Fruit fly (Drosophila melanogaster): ENCODE measurements around the gene Gk1.

Gene Gk1

dm6 chr3L:217480-218118 is 12.0 kb upstream of the Gk1 start, which contains the start of gene CG13877:
CG13877 (plus strand) TSS chr3L:218068.
- TF ChIP-seq CG8478 (optimal IDR thresholded peaks at IDR 0.05) (no peak), pan (optimal IDR thresholded peaks at IDR 0.05) (no peak), psq (optimal IDR thresholded peaks at IDR 0.05) (no peak), Dll (optimal IDR thresholded peaks at IDR 0.05) (no peak), EcR (GFP tag; optimal IDR thresholded peaks at IDR 0.05) (no peak), usp (GFP tag; optimal IDR thresholded peaks at IDR 0.05) (no peak)

dm6 chr3L:216325-216724 is 10.7 kb upstream of the Gk1 start, which contains the start of gene Kaz1-ORFB:
Kaz1-ORFB (plus strand) TSS chr3L:216625.
- no peak for TF ChIP-seq CG8478 (optimal IDR thresholded peaks at IDR 0.05)
- TF ChIP-seq Dll (optimal IDR thresholded peaks at IDR 0.05) = no peak
- no peak for TF ChIP-seq psq (optimal IDR thresholded peaks at IDR 0.05)
- TF ChIP-seq pan (optimal IDR thresholded peaks at IDR 0.05) = no peak
- no peak for TF ChIP-seq usp (GFP tag; optimal IDR thresholded peaks at IDR 0.05)
- no peak for TF ChIP-seq EcR (GFP tag; optimal IDR thresholded peaks at IDR 0.05)

- TF ChIP-seq usp (GFP tag; optimal IDR thresholded peaks at IDR 0.05) = no peak
- TF ChIP-seq psq (optimal IDR thresholded peaks at IDR 0.05) = no peak
- no peak for TF ChIP-seq EcR (GFP tag; optimal IDR thresholded peaks at IDR 0.05)
- TF ChIP-seq Dll (optimal IDR thresholded peaks at IDR 0.05) = no peak
- no peak for TF ChIP-seq CG8478 (optimal IDR thresholded peaks at IDR 0.05)
- no peak for TF ChIP-seq pan (optimal IDR thresholded peaks at IDR 0.05)
These were observed 6.9 kb upstream of the Gk1 start, which contains the start of the genes thoc7 and Dis3l2 for dm6 chr3L:212520-212919. thoc7 (minus strand) TSS chr3L:212687. Dis3l2 (plus strand) TSS chr3L:212709.

- TF ChIP-seq EcR (GFP tag; optimal IDR thresholded peaks at IDR 0.05) (no peak), pan (optimal IDR thresholded peaks at IDR 0.05) (no peak), Dll (optimal IDR thresholded peaks at IDR 0.05) (no peak), usp (GFP tag; optimal IDR thresholded peaks at IDR 0.05) (no peak), CG8478 (optimal IDR thresholded peaks at IDR 0.05) (no peak), psq (optimal IDR thresholded peaks at IDR 0.05) (no peak)
These were observed 5.6 kb upstream of the Gk1 start, which contains the start of gene Prp4k for dm6 chr3L:211200-211599. Prp4k (minus strand) TSS chr3L:211457.

dm6 chr3L:203536-204135 is 2.0 kb downstream of the Gk1 start, which contains the start of gene NitFhit:
NitFhit (plus strand) TSS chr3L:203730.
- TF ChIP-seq Dll (optimal IDR thresholded peaks at IDR 0.05) (no peak), EcR (GFP tag; optimal IDR thresholded peaks at IDR 0.05) (no peak), usp (GFP tag; optimal IDR thresholded peaks at IDR 0.05) (no peak), CG8478 (optimal IDR thresholded peaks at IDR 0.05) (no peak), pan (optimal IDR thresholded peaks at IDR 0.05) (no peak), psq (optimal IDR thresholded peaks at IDR 0.05) (no peak)

- TF ChIP-seq pan (optimal IDR thresholded peaks at IDR 0.05) (no peak), psq (optimal IDR thresholded peaks at IDR 0.05) (no peak), CG8478 (optimal IDR thresholded peaks at IDR 0.05) (no peak), usp (GFP tag; optimal IDR thresholded peaks at IDR 0.05) (no peak), EcR (GFP tag; optimal IDR thresholded peaks at IDR 0.05) (no peak), Dll (optimal IDR thresholded peaks at IDR 0.05) (no peak)
These were observed 5.7 kb downstream of the Gk1 start, which contains the start of the genes rno and mri for dm6 chr3L:199754-200596. rno (minus strand) TSS chr3L:199762. mri (plus strand) TSS chr3L:200174.

- TF ChIP-seq Dll (optimal IDR thresholded peaks at IDR 0.05) (no peak), psq (optimal IDR thresholded peaks at IDR 0.05) (no peak), pan (optimal IDR thresholded peaks at IDR 0.05) (no peak), CG8478 (optimal IDR thresholded peaks at IDR 0.05) (peak; percentile 51)
These were observed 6.4 kb downstream of the Gk1 start for dm6 chr3L:199050-199745.

- no peak for TF ChIP-seq usp (GFP tag; optimal IDR thresholded peaks at IDR 0.05)
- no peak for TF ChIP-seq pan (optimal IDR thresholded peaks at IDR 0.05)
- TF ChIP-seq CG8478 (optimal IDR thresholded peaks at IDR 0.05) = no peak
- no peak for TF ChIP-seq psq (optimal IDR thresholded peaks at IDR 0.05)
- no peak for TF ChIP-seq Dll (optimal IDR thresholded peaks at IDR 0.05)
- no peak for TF ChIP-seq EcR (GFP tag; optimal IDR thresholded peaks at IDR 0.05)
These were observed 21.4 kb downstream of the Gk1 start, which contains the start of the genes CG34140, Mkp and Mtch for dm6 chr3L:184251-184650. CG34140 (minus strand) TSS chr3L:184424. Mkp (minus strand) TSS chr3L:184540. Mtch (plus strand) TSS chr3L:184626.

dm6 chr3L:180262-180543 is 25.4 kb downstream of the Gk1 start:
- TF ChIP-seq pan (optimal IDR thresholded peaks at IDR 0.05) = no peak
- no peak for TF ChIP-seq psq (optimal IDR thresholded peaks at IDR 0.05)
- TF ChIP-seq Dll (optimal IDR thresholded peaks at IDR 0.05) = no peak

dm6 chr3L:179490-180261 is 26.0 kb downstream of the Gk1 start, which contains the start of gene CG13875:
CG13875 (plus strand) TSS chr3L:179923.
- TF ChIP-seq usp (GFP tag; optimal IDR thresholded peaks at IDR 0.05) (no peak), CG8478 (optimal IDR thresholded peaks at IDR 0.05) (no peak), EcR (GFP tag; optimal IDR thresholded peaks at IDR 0.05) (no peak), Dll (optimal IDR thresholded peaks at IDR 0.05) (no peak), pan (optimal IDR thresholded peaks at IDR 0.05) (no peak), psq (optimal IDR thresholded peaks at IDR 0.05) (no peak)
